Worm (Caenorhabditis elegans) whole organism, L4 larva: ENCODE results near the gene asah-2.

Source experiments
- F49E8.2 ChIP-seq: sonication (generic microtip); optimal IDR thresholded peaks from 2 replicates; lab custom pipeline; 2016; ENCODE audit warnings: missing compliant biosample characterization, mild to moderate bottlenecking, missing genetic modification characterization, borderline replicate concordance
- R02D3.7 ChIP-seq: fragments of 150-350 bp; sonication (generic microtip); optimal IDR thresholded peaks from 3 replicates; lab custom pipeline; 2014; ENCODE audit warnings: missing biosample characterization, missing genetic modification characterization
- T20F7.1 ChIP-seq: fragments of 200-800 bp; sonication (Bioruptor generic); optimal IDR thresholded peaks from 2 replicates; lab custom pipeline; 2018; ENCODE audit warnings: mild to moderate bottlenecking, missing genetic modification characterization, missing compliant biosample characterization
- T26A8.4 ChIP-seq: fragments of 200-800 bp; sonication (Bioruptor generic); IDR thresholded peaks from 2 replicates; pipeline ENCODE4 v1.3.6; 2022; ENCODE audit warnings: missing genetic modification characterization, missing compliant biosample characterization
- Y48G9A.11 ChIP-seq: fragments of 200-800 bp; sonication (Bioruptor generic); IDR thresholded peaks from 2 replicates; pipeline ENCODE4 v1.3.6; 2022; ENCODE audit warnings: missing genetic modification reagents, missing genetic modification characterization, missing compliant biosample characterization
- Y5F2A.4 ChIP-seq: fragments of 200-800 bp; sonication (Bioruptor generic); optimal IDR thresholded peaks from 2 replicates; lab custom pipeline; 2018; ENCODE audit warnings: mild to moderate bottlenecking, missing genetic modification characterization, missing compliant biosample characterization
- Y75B8A.6 ChIP-seq: fragments of 200-800 bp; sonication (Bioruptor generic); IDR thresholded peaks from 2 replicates; pipeline ENCODE4 v1.3.6; 2022; ENCODE audit warnings: missing genetic modification reagents, missing genetic modification characterization, missing compliant biosample characterization
- ZK546.5 ChIP-seq, 2 experiments: sonication (generic microtip); optimal IDR thresholded peaks; 2 replicates each; lab custom pipeline; 2017; ENCODE audit warnings: missing biosample characterization in 2 of 2, missing genetic modification characterization in 2 of 2
- aha-1 ChIP-seq: fragments of 150-350 bp; peaks from one replicate; lab custom pipeline; 2014; ENCODE audit warnings: missing biosample characterization, missing genetic modification characterization
- aly-2 ChIP-seq: sonication (generic microtip); optimal IDR thresholded peaks from 2 replicates; lab custom pipeline; 2018; ENCODE audit warnings: missing biosample characterization, missing genetic modification characterization
- ceh-20 ChIP-seq: fragments of 200-800 bp; sonication (Bioruptor generic); IDR thresholded peaks from 2 replicates; pipeline ENCODE4 v1.3.6; 2022; ENCODE audit warnings: missing genetic modification reagents, missing genetic modification characterization, missing compliant biosample characterization
- ceh-62 ChIP-seq: sonication (generic microtip); optimal IDR thresholded peaks from 2 replicates; lab custom pipeline; 2017; ENCODE audit warnings: missing biosample characterization, missing genetic modification characterization
- daf-16 ChIP-seq, 3 experiments: sonication (generic microtip); optimal IDR thresholded peaks; 2 replicates each; lab custom pipeline; 2016 to 2017; ENCODE audit warnings: missing genetic modification characterization in 3 of 3, missing genetic modification reagents in 3 of 3, mild to moderate bottlenecking in 2 of 3, missing compliant biosample characterization in 2 of 3, missing biosample characterization in 1 of 3, moderate library complexity in 1 of 3
- daf-19 ChIP-seq: fragments of 200-800 bp; sonication (Bioruptor generic); conservative IDR thresholded peaks from 2 replicates; pipeline ENCODE4 v1.3.6; 2022; ENCODE audit warnings: missing genetic modification characterization, missing compliant biosample characterization
- dmd-6 ChIP-seq: fragments of 200-800 bp; sonication (Bioruptor generic); IDR thresholded peaks from 2 replicates; pipeline ENCODE4 v1.3.6; 2022; ENCODE audit warnings: missing genetic modification reagents, missing genetic modification characterization, missing compliant biosample characterization
- dpl-1 ChIP-seq: fragments of 150-350 bp; optimal IDR thresholded peaks from 2 replicates; lab custom pipeline; 2014; ENCODE audit warnings: missing biosample characterization, missing genetic modification reagents, missing genetic modification characterization
- dve-1 ChIP-seq: sonication (generic microtip); optimal IDR thresholded peaks from 2 replicates; lab custom pipeline; 2017; ENCODE audit warnings: antibody characterized with exemption, mild to moderate bottlenecking, missing genetic modification characterization, missing compliant biosample characterization; ENCODE audit not compliant: insufficient read depth
- gei-8 ChIP-seq: fragments of 200-800 bp; sonication (Bioruptor generic); optimal IDR thresholded peaks from 2 replicates; lab custom pipeline; 2018; ENCODE audit warnings: mild to moderate bottlenecking, missing genetic modification characterization, missing compliant biosample characterization
- hif-1 ChIP-seq, 2 experiments: sonication (generic microtip); optimal IDR thresholded peaks; 2 replicates each; lab custom pipeline; 2016 to 2017; ENCODE audit warnings: missing compliant biosample characterization in 2 of 2, missing genetic modification characterization in 2 of 2, missing genetic modification reagents in 2 of 2, missing genotype in 2 of 2, mild to moderate bottlenecking in 1 of 2
- lin-1 ChIP-seq: fragments of 200-800 bp; sonication (Bioruptor generic); IDR thresholded peaks from 2 replicates; pipeline ENCODE4 v1.3.6; 2022; ENCODE audit warnings: missing genetic modification reagents, missing genetic modification characterization, missing compliant biosample characterization
- lin-29 ChIP-seq: fragments of 200-800 bp; sonication (Bioruptor generic); IDR thresholded peaks from 2 replicates; pipeline ENCODE4 v1.3.6; 2022; ENCODE audit warnings: missing genetic modification reagents, missing genetic modification characterization, missing compliant biosample characterization
- lin-38 ChIP-seq: fragments of 200-800 bp; sonication (Bioruptor generic); IDR thresholded peaks from 2 replicates; pipeline ENCODE4 v1.3.6; 2022; ENCODE audit warnings: missing genetic modification reagents, missing genetic modification characterization, missing compliant biosample characterization
- lsy-2 ChIP-seq, 2 experiments: fragments of 150-350 bp in 1 of 2; sonication (generic microtip) in 1 of 2; optimal IDR thresholded peaks; 2 replicates each; lab custom pipeline; 2014 to 2017; ENCODE audit warnings: missing biosample characterization in 2 of 2, missing genetic modification characterization in 2 of 2
- madf-9 ChIP-seq: fragments of 200-800 bp; sonication (Bioruptor generic); conservative IDR thresholded peaks from 2 replicates; pipeline ENCODE4 v1.3.6; 2022; ENCODE audit warnings: missing genetic modification reagents, missing genetic modification characterization, missing compliant biosample characterization
- mes-2 ChIP-seq: sonication (generic microtip); optimal IDR thresholded peaks from 2 replicates; lab custom pipeline; 2016; ENCODE audit warnings: missing genotype, mild to moderate bottlenecking, missing genetic modification characterization, missing compliant biosample characterization; ENCODE audit not compliant: poor library complexity, severe bottlenecking
- nhr-11 ChIP-seq: fragments of 150-350 bp; optimal IDR thresholded peaks from 2 replicates; lab custom pipeline; 2014; ENCODE audit warnings: missing biosample characterization, missing genetic modification characterization
- nhr-237 ChIP-seq: sonication (generic microtip); optimal IDR thresholded peaks from 2 replicates; lab custom pipeline; 2017; ENCODE audit warnings: missing biosample characterization, missing genetic modification characterization
- nhr-28 ChIP-seq: fragments of 150-350 bp; optimal IDR thresholded peaks from 2 replicates; lab custom pipeline; 2014; ENCODE audit warnings: missing biosample characterization, missing genetic modification characterization
- nhr-42 ChIP-seq: fragments of 200-800 bp; sonication (Bioruptor generic); IDR thresholded peaks from 2 replicates; pipeline ENCODE4 v1.3.6; 2022; ENCODE audit warnings: missing genetic modification characterization, missing compliant biosample characterization
- sdz-12 ChIP-seq: fragments of 200-800 bp; sonication (Bioruptor generic); optimal IDR thresholded peaks from 2 replicates; lab custom pipeline; 2018; ENCODE audit warnings: mild to moderate bottlenecking, missing genetic modification characterization, missing compliant biosample characterization
- set-16 ChIP-seq: fragments of 200-800 bp; sonication (Bioruptor generic); IDR thresholded peaks from 2 replicates; pipeline ENCODE4 v1.3.6; 2022; ENCODE audit warnings: missing genetic modification reagents, missing genetic modification characterization, missing compliant biosample characterization
- skn-1 ChIP-seq: fragments of 150-350 bp; optimal IDR thresholded peaks from 2 replicates; lab custom pipeline; 2014; ENCODE audit warnings: missing biosample characterization, missing genetic modification characterization
- spr-1 ChIP-seq: sonication (generic microtip); optimal IDR thresholded peaks from 2 replicates; lab custom pipeline; 2016; ENCODE audit warnings: mild to moderate bottlenecking, missing genetic modification characterization, missing compliant biosample characterization
- tag-97 ChIP-seq: fragments of 200-800 bp; sonication (Bioruptor generic); IDR thresholded peaks from 2 replicates; pipeline ENCODE4 v1.3.6; 2022; ENCODE audit warnings: missing genetic modification characterization, missing compliant biosample characterization
- tra-1 ChIP-seq: fragments of 200-800 bp; sonication (Bioruptor generic); IDR thresholded peaks from 2 replicates; pipeline ENCODE4 v1.3.6; 2022; ENCODE audit warnings: missing genetic modification reagents, missing genetic modification characterization, missing compliant biosample characterization
- unc-130 ChIP-seq: sonication (generic microtip); optimal IDR thresholded peaks from 2 replicates; lab custom pipeline; 2016; ENCODE audit warnings: missing genetic modification reagents, missing genetic modification characterization, missing compliant biosample characterization
- zag-1 ChIP-seq: fragments of 150-350 bp; optimal IDR thresholded peaks from 2 replicates; lab custom pipeline; 2014; ENCODE audit warnings: missing biosample characterization, missing genetic modification characterization
- ztf-11 ChIP-seq: fragments of 150-350 bp; optimal IDR thresholded peaks from 2 replicates; lab custom pipeline; 2014; ENCODE audit warnings: missing biosample characterization, missing genetic modification characterization

Gene asah-2

DNA sequence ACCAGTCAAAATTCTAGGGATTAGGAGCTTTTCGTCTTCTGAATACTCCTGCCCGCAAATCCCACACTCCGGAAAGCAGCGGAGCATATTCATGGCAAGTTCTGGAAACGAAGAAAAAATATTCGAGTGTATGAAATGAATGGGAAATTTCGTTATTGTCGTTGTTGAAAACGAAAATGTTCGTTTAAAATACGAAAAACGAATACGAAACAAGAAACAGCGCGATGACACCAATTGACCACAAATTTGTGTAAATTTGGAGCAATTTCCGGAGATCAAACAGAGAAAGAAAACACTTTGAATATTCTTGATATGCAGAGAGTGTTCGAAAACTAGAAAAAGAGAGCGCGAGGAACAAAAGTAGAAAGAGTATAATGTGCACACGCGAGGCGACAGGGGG, 33.8 kb upstream of the asah-2 start, which contains the start of gene ZK945.4:
Gene ZK945.4, minus strand, starts transcription at position 101 of the 400 bp plus-strand sequence.
- TF ChIP-seq dpl-1 (no peak), T20F7.1 (no peak), ceh-20 (GFP tag; lab: Robert Waterston, UW) (no peak), tra-1 (GFP tag; lab: Robert Waterston, UW) (no peak), lin-1 (no peak), sdz-12 (GFP tag; lab: Kevin White, UChicago) (no peak), nhr-11 (tag; lab: Kevin White, UChicago) (no peak), T26A8.4 (GFP tag; lab: Robert Waterston, UW) (no peak), nhr-28 (tag; lab: Kevin White, UChicago) (no peak), nhr-237 (tag; lab: Kevin White, UChicago) (no peak), lin-29 (no peak), unc-130 (GFP tag; lab: Kevin White, UChicago) (no peak), mes-2 (tag; lab: Kevin White, UChicago) (no peak), tag-97 (GFP tag; lab: Robert Waterston, UW) (no peak), ceh-62 (no peak), Y48G9A.11 (GFP tag; lab: Robert Waterston, UW) (no peak), daf-16 (GFP tag; optimal IDR thresholded peaks at IDR 0.05; lab: Kevin White, UChicago) (no peak), daf-16 (tag; optimal IDR thresholded peaks at IDR 0.05; lab: Kevin White, UChicago) (no peak)

DNA sequence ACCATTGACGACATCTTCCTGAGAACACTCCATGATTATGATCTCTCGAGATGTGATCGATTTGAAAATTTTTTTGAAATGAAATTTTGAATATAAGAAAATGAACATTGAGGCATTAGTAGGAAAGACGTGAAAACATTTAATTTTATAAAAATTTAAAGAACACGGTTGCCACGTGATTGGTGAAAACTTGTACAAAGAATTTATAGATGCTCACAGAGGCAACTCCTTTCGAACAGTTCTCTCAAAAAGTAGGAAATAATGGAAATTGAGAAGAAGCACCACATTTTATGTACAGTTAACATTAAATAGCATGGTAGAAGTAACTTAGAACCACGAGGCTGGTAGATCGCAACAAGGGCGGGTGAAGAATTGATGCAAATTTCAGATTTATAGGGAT, 32.5 kb upstream of the asah-2 start, which contains the start of gene ZK945.6:
Gene ZK945.6, minus strand, starts transcription at position 101 of the 400 bp plus-strand sequence.
- TF ChIP-seq dpl-1, result no peak
- TF ChIP-seq, all 104 proteins: peak for 0

DNA sequence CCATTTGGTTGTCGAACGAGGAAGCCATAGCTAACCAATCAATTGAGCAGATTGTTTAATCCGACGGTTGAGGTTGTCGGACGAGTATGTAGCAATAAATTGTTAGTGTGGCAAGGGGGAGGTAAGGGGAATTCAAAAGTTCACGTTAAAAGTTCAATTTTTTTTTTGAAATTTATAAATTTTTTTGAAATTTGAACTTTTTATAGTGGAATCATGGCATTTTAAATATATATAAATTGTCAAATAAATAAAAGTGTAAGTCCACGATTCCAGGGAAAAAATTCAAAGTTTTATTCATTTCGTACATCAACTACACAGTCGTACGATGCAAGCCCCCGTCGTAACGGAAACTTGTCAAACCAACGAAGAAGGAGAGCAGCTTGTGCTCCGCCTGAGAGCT, 31.0 kb upstream of the asah-2 start, which contains the start of the genes ZK945.7 and ZK945.8:
Gene ZK945.7, minus strand, starts transcription at position 101 of the 400 bp plus-strand sequence.
Gene ZK945.8, plus strand, starts transcription at position 275 of the 400 bp plus-strand sequence.
- TF ChIP-seq nhr-28 (tag; lab: Kevin White, UChicago) (no peak), F49E8.2 (tag; lab: Kevin White, UChicago) (no peak), ZK546.5 (tag; optimal IDR thresholded peaks at IDR 0.05; lab: Kevin White, UChicago) (no peak), lin-1 (no peak), dmd-6 (no peak), skn-1 (tag; lab: Kevin White, UChicago) (no peak)

DNA sequence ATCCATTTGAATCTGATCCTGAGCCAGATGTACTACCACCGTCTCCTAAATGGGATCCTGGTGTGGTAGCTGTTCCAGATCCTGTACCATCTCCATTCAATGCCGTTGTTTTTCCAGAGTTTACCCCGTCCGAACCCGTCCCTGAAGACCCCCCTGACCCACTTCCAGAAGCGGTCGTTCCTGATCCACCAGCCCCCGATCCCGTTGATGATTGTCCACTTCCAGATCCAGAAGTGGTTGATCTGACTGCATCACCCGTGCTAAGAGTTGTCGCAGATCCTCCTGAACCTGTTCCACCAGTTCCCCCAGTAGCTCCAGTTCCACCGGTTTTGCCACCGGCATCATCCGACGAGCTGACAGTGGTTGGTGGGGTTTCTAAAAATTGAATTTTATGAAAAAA, 22.7 kb upstream of the asah-2 start:
- TF ChIP-seq set-16 (GFP tag; lab: Robert Waterston, UW) (peak; percentile 66), aha-1 (tag; lab: Kevin White, UChicago) (peak; percentile 54), R02D3.7 (tag; lab: Kevin White, UChicago) (no peak)

DNA sequence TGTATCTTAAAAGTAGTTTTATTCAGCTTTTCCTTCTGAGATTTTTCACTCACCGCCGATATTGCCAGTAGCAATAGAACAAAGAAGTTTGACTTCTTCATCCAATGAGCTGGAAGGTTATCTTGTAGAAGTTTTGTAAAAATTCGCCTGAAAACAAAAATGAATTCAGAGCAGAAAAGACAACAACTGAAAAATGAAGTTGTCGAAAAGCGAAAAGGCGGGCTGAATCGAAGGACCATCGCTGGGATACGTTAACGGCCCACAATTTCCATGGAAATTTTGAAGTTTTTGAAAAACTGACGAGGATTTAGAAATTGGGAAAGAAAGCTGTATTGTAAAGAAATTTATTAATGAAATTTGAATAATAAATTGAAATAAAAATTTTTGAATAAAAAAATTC, 17.7 kb upstream of the asah-2 start, which contains the start of gene lov-1:
Gene lov-1, minus strand, starts transcription at position 101 of the 400 bp plus-strand sequence.
- TF ChIP-seq lin-38 (GFP tag; lab: Robert Waterston, UW) (no peak), madf-9 (GFP tag; lab: Robert Waterston, UW) (no peak), dve-1 (tag; lab: Kevin White, UChicago) (no peak), aly-2 (no peak), hif-1 (tag; optimal IDR thresholded peaks at IDR 0.05; lab: Kevin White, UChicago) (no peak), Y75B8A.6 (GFP tag; lab: Robert Waterston, UW) (no peak), nhr-237 (tag; lab: Kevin White, UChicago) (no peak)

DNA sequence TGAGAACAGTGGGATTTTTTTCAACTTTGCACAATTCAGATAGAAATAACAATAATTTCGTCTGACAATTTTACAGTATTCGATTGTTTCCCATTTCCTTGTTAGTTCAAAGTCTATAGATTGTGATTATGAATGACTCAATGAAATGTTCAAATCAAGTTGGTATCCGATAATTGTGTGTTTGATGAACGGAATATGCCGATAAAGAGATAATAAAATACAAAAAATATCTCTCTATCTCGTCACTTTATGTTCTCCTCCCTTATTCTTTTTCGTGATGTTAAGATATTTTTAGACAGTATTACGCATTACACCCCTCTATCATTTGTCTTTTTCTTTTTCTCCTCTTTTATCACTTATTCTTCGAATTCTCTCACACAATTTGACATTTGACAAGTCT, 16.9 kb upstream of the asah-2 start, which contains the start of gene F27E5.7:
Gene F27E5.7, plus strand, starts transcription at position 301 of the 400 bp plus-strand sequence.
- TF ChIP-seq ztf-11 (tag; lab: Kevin White, UChicago) (no peak), dpl-1 (no peak), Y5F2A.4 (no peak), daf-19 (GFP tag; lab: Robert Waterston, UW) (no peak), Y75B8A.6 (GFP tag; lab: Robert Waterston, UW) (no peak), gei-8 (no peak), lsy-2 (tag; optimal IDR thresholded peaks at IDR 0.05; lab: Kevin White, UChicago) (no peak), nhr-42 (no peak), nhr-237 (tag; lab: Kevin White, UChicago) (no peak), spr-1 (tag; lab: Kevin White, UChicago) (no peak), zag-1 (tag; lab: Kevin White, UChicago) (no peak)
